Worm (Caenorhabditis elegans): ENCODE results near the gene fbxa-166.

The fbxa-166 gene

ce11 chrII:1579886-1580285 is 39.0 kb downstream of the fbxa-166 start, which contains the start of gene math-38:
TSS of gene math-38 (minus strand) at chrII:1579986.
- TF ChIP-seq lin-11 (tag; optimal IDR thresholded peaks at IDR 0.05): no peak
- TF ChIP-seq zip-5 (tag; optimal IDR thresholded peaks at IDR 0.05): no peak
- TF ChIP-seq unc-55 (GFP tag; optimal IDR thresholded peaks at IDR 0.05): no peak
- TF ChIP-seq ref-2 (tag; optimal IDR thresholded peaks at IDR 0.05): no peak
- TF ChIP-seq sox-2 (GFP tag; IDR thresholded peaks at IDR 0.05): no peak
- TF ChIP-seq npax-4 (tag; optimal IDR thresholded peaks at IDR 0.05): no peak
- no peak for TF ChIP-seq syd-9 (tag; optimal IDR thresholded peaks at IDR 0.05)
- no peak for TF ChIP-seq unc-3 (GFP tag; conservative IDR thresholded peaks at IDR 0.05)
- no peak for TF ChIP-seq unc-3 (tag; optimal IDR thresholded peaks at IDR 0.05)
- TF ChIP-seq C08G9.2 (tag; optimal IDR thresholded peaks at IDR 0.05): no peak
- TF ChIP-seq ceh-45 (GFP tag; IDR thresholded peaks at IDR 0.05): no peak
- no peak for TF ChIP-seq hlh-30 (tag; optimal IDR thresholded peaks at IDR 0.05; ENCODE audit: insufficient read depth)
- no peak for TF ChIP-seq fkh-10 (GFP tag; optimal IDR thresholded peaks at IDR 0.05)

DNA sequence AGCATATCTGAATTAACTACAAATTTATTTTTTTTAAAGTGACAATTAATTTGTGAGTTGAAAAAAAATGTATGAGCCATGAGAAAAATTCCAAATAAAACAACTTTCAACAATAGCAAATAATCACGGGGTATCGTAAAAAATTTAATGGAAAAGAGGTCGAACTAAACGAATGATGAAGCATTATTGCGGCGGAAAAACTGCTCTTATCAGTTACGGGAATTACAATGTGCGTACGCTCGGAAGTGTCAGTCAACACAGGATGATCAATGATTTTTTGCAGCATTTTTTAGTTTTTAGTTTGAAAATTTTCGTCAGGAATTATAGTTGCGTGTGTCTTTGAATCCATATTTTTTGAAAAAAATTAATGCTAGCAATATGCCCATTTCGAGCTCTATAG is 42.1 kb downstream of the fbxa-166 start:
- TF ChIP-seq ttx-3 (tag; optimal IDR thresholded peaks at IDR 0.05): no peak
- TF ChIP-seq fkh-10 (GFP tag; optimal IDR thresholded peaks at IDR 0.05): no peak
- TF ChIP-seq ceh-14 (tag; optimal IDR thresholded peaks at IDR 0.05): no peak
- TF ChIP-seq F13H6.1 (tag; optimal IDR thresholded peaks at IDR 0.05): no peak
- no peak for TF ChIP-seq ceh-31 (tag; optimal IDR thresholded peaks at IDR 0.05)
- no peak for TF ChIP-seq nhr-232 (tag; optimal IDR thresholded peaks at IDR 0.05)
- no peak for TF ChIP-seq nfya-1 (tag; optimal IDR thresholded peaks at IDR 0.05)
- no peak for TF ChIP-seq tbx-2 (tag; optimal IDR thresholded peaks at IDR 0.05)
- no peak for TF ChIP-seq unc-3 (GFP tag; conservative IDR thresholded peaks at IDR 0.05)
- TF ChIP-seq unc-3 (tag; optimal IDR thresholded peaks at IDR 0.05): no peak
- TF ChIP-seq dmd-4 (tag; optimal IDR thresholded peaks at IDR 0.05; ENCODE audit: borderline replicate concordance): no peak
- no peak for TF ChIP-seq ama-1 (optimal IDR thresholded peaks at IDR 0.05)
- TF ChIP-seq ceh-22 (tag; optimal IDR thresholded peaks at IDR 0.05): no peak
- TF ChIP-seq sox-4 (tag; optimal IDR thresholded peaks at IDR 0.05): no peak
- TF ChIP-seq tbx-7 (tag; optimal IDR thresholded peaks at IDR 0.05): no peak
- TF ChIP-seq mec-3 (tag; optimal IDR thresholded peaks at IDR 0.05; ENCODE audit: borderline replicate concordance): no peak
- TF ChIP-seq lim-6 (tag; optimal IDR thresholded peaks at IDR 0.05): no peak
- TF ChIP-seq ets-4 (tag; optimal IDR thresholded peaks at IDR 0.05): no peak
- TF ChIP-seq eyg-1 (tag; optimal IDR thresholded peaks at IDR 0.05): no peak

DNA sequence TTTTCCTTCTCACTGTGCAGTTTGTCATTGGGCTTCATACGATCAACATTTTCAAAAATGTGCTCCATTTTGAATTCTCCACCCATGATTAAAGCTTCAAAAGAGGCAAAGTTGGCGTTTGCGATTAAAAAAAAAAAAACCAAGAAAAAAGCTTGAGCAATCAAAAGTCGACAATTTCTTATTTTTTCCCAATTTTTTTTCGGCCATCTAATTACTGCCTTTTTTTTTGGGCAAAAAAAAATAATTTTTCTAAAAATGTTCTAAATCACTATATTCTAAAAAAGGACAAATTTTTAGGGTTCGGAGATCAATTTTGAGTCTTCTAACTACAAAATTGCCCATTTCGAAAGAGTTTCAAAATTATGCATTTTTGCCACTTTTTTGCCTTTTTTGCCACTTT is 42.8 kb downstream of the fbxa-166 start, which contains the start of gene K05F6.10:
Gene K05F6.10 (minus strand): TSS at position 101 of the 400 bp plus-strand sequence.
- TF ChIP-seq nhr-11 (tag; optimal IDR thresholded peaks at IDR 0.05) (no peak), lim-6 (tag; optimal IDR thresholded peaks at IDR 0.05) (no peak), pat-9 (tag; optimal IDR thresholded peaks at IDR 0.05) (no peak), ceh-48 (tag; optimal IDR thresholded peaks at IDR 0.05) (no peak), ceh-34 (tag; optimal IDR thresholded peaks at IDR 0.05) (no peak), dve-1 (tag; optimal IDR thresholded peaks at IDR 0.05) (no peak), nfya-1 (tag; optimal IDR thresholded peaks at IDR 0.05) (no peak), pqm-1 (tag; optimal IDR thresholded peaks at IDR 0.05) (no peak), pha-2 (tag; optimal IDR thresholded peaks at IDR 0.05) (no peak), hlh-30 (tag; optimal IDR thresholded peaks at IDR 0.05; ENCODE audit: insufficient read depth) (no peak), ceh-45 (GFP tag; IDR thresholded peaks at IDR 0.05) (no peak), ref-2 (tag; optimal IDR thresholded peaks at IDR 0.05) (no peak), npax-4 (tag; optimal IDR thresholded peaks at IDR 0.05) (no peak), unc-3 (GFP tag; conservative IDR thresholded peaks at IDR 0.05) (no peak), unc-3 (tag; optimal IDR thresholded peaks at IDR 0.05) (no peak), fkh-6 (tag; optimal IDR thresholded peaks at IDR 0.05) (no peak), tbx-2 (tag; optimal IDR thresholded peaks at IDR 0.05) (no peak), che-1 (tag; optimal IDR thresholded peaks at IDR 0.05) (no peak), elt-4 (tag; optimal IDR thresholded peaks at IDR 0.05) (no peak), sdc-2 (tag; optimal IDR thresholded peaks at IDR 0.05) (no peak)

Measured in whole organism, late embryonic.